Fruit fly (Drosophila melanogaster) whole organism, embryonic: ENCODE results near the gene Rpp14a.

Experiments used
- Blimp-1 ChIP-seq: fragments of 200-800 bp; sonication (Bioruptor generic); optimal IDR thresholded peaks from 3 replicates; lab custom pipeline; 2018; ENCODE audit warnings: missing biosample characterization, missing genetic modification characterization, mild to moderate bottlenecking, moderate library complexity, missing genetic modification reagents
- CG10431 ChIP-seq: fragments of 200-800 bp; sonication (Bioruptor generic); optimal IDR thresholded peaks from 3 replicates; lab custom pipeline; 2018; ENCODE audit warnings: missing biosample characterization, mild to moderate bottlenecking, missing genetic modification characterization
- CG11456 ChIP-seq: fragments of 200-800 bp; sonication (Bioruptor generic); IDR thresholded peaks from 3 replicates; pipeline ENCODE4 v1.3.6; 2022; ENCODE audit warnings: missing biosample characterization, missing genetic modification characterization
- CG12391 ChIP-seq: fragments of 200-800 bp; sonication (Bioruptor generic); optimal IDR thresholded peaks from 3 replicates; lab custom pipeline; 2018; ENCODE audit warnings: missing biosample characterization, mild to moderate bottlenecking, missing genetic modification characterization, moderate library complexity
- CG12769 ChIP-seq: fragments of 200-800 bp; sonication (Bioruptor generic); optimal IDR thresholded peaks from 2 replicates; lab custom pipeline; 2019; ENCODE audit warnings: missing biosample characterization, mild to moderate bottlenecking, missing genetic modification characterization, moderate library complexity
- CG13123 ChIP-seq: fragments of 200-800 bp; sonication (Bioruptor generic); optimal IDR thresholded peaks from 2 replicates; lab custom pipeline; 2016; ENCODE audit warnings: missing biosample characterization, missing genetic modification characterization
- CG13287 ChIP-seq: fragments of 200-800 bp; sonication (Bioruptor generic); IDR thresholded peaks from 2 replicates; pipeline ENCODE4 v1.3.6; 2022; ENCODE audit warnings: missing biosample characterization, missing genetic modification characterization; ENCODE audit not compliant: partially characterized antibody
- CG14050 ChIP-seq: fragments of 200-800 bp; sonication (Bioruptor generic); IDR thresholded peaks from 3 replicates; pipeline ENCODE4 v1.3.6; 2022; ENCODE audit warnings: missing biosample characterization, missing genetic modification characterization
- CG14441 ChIP-seq: fragments of 200-800 bp; sonication (Bioruptor generic); IDR thresholded peaks from 2 replicates; pipeline ENCODE4 v1.3.6; 2022; ENCODE audit warnings: missing biosample characterization, missing genetic modification characterization
- CG15696 ChIP-seq: fragments of 200-800 bp; sonication (Bioruptor generic); optimal IDR thresholded peaks from 2 replicates; lab custom pipeline; 2019; ENCODE audit warnings: missing biosample characterization, mild to moderate bottlenecking, missing genetic modification characterization, moderate library complexity
- CG17186 ChIP-seq: fragments of 200-800 bp; sonication (Bioruptor generic); optimal IDR thresholded peaks from 3 replicates; lab custom pipeline; 2017; ENCODE audit warnings: missing biosample characterization, missing genetic modification reagents, missing genetic modification characterization
- CG17802 ChIP-seq: fragments of 200-800 bp; sonication (Bioruptor generic); optimal IDR thresholded peaks from 2 replicates; lab custom pipeline; 2018; ENCODE audit warnings: missing biosample characterization, mild to moderate bottlenecking, missing genetic modification characterization, moderate library complexity
- CG17829 ChIP-seq: fragments of 200-800 bp; optimal IDR thresholded peaks from 2 replicates; lab custom pipeline; 2019; ENCODE audit warnings: missing biosample characterization, mild to moderate bottlenecking, missing genetic modification characterization, moderate library complexity
- CG18476 ChIP-seq: fragments of 200-800 bp; sonication (Bioruptor generic); optimal IDR thresholded peaks from 2 replicates; lab custom pipeline; 2016; ENCODE audit warnings: missing biosample characterization, mild to moderate bottlenecking, missing genetic modification characterization
- CG18599 ChIP-seq: fragments of 200-800 bp; sonication (Bioruptor generic); optimal IDR thresholded peaks from 3 replicates; lab custom pipeline; 2017; ENCODE audit warnings: missing biosample characterization, missing genetic modification characterization, mild to moderate bottlenecking, moderate library complexity, missing genetic modification reagents
- CG18764 ChIP-seq: fragments of 200-800 bp; sonication (Bioruptor generic); optimal IDR thresholded peaks from 3 replicates; lab custom pipeline; 2016; ENCODE audit warnings: missing biosample characterization, missing genetic modification characterization
- CG2678 ChIP-seq: fragments of 200-800 bp; sonication (Bioruptor generic); optimal IDR thresholded peaks from 3 replicates; lab custom pipeline; 2019; ENCODE audit warnings: missing biosample characterization, mild to moderate bottlenecking, missing genetic modification characterization, moderate library complexity
- CG6791 ChIP-seq: fragments of 200-800 bp; sonication (Bioruptor generic); IDR thresholded peaks from 3 replicates; pipeline ENCODE4 v1.3.6; 2022; ENCODE audit warnings: missing biosample characterization, missing genetic modification characterization; ENCODE audit not compliant: partially characterized antibody
- CG7839 ChIP-seq: fragments of 200-800 bp; sonication (Bioruptor generic); optimal IDR thresholded peaks from 3 replicates; lab custom pipeline; 2018; ENCODE audit warnings: missing biosample characterization, mild to moderate bottlenecking, missing genetic modification characterization, moderate library complexity
- CG7987 ChIP-seq: fragments of 200-800 bp; sonication (Bioruptor generic); optimal IDR thresholded peaks from 2 replicates; lab custom pipeline; 2018; ENCODE audit warnings: missing biosample characterization, mild to moderate bottlenecking, missing genetic modification characterization, moderate library complexity
- CHES-1-like ChIP-seq: fragments of 200-800 bp; sonication (Bioruptor generic); optimal IDR thresholded peaks from 2 replicates; lab custom pipeline; 2016; ENCODE audit warnings: missing biosample characterization, missing genetic modification characterization
- CrebB ChIP-seq: fragments of 200-800 bp; sonication (Bioruptor generic); optimal IDR thresholded peaks from 3 replicates; lab custom pipeline; 2018; ENCODE audit warnings: missing biosample characterization, mild to moderate bottlenecking, missing genetic modification characterization
- D19B ChIP-seq: fragments of 200-800 bp; sonication (Bioruptor generic); optimal IDR thresholded peaks from 2 replicates; lab custom pipeline; 2017; ENCODE audit warnings: missing biosample characterization, mild to moderate bottlenecking, missing genetic modification characterization
- Dek ChIP-seq: fragments of 200-800 bp; sonication (Bioruptor generic); optimal IDR thresholded peaks from 3 replicates; lab custom pipeline; 2019; ENCODE audit warnings: missing biosample characterization, mild to moderate bottlenecking, missing genetic modification characterization, moderate library complexity
- Doc3 ChIP-seq: fragments of 200-800 bp; sonication (Bioruptor generic); IDR thresholded peaks from 3 replicates; pipeline ENCODE4 v1.3.6; 2022; ENCODE audit warnings: missing biosample characterization, missing genetic modification characterization; ENCODE audit not compliant: partially characterized antibody
- Dref ChIP-seq: fragments of 200-800 bp; sonication (Bioruptor generic); IDR thresholded peaks from 2 replicates; pipeline ENCODE4 v1.3.6; 2022; ENCODE audit warnings: missing biosample characterization, missing genetic modification characterization
- Fer3 ChIP-seq: fragments of 200-800 bp; sonication (Bioruptor generic); optimal IDR thresholded peaks from 2 replicates; lab custom pipeline; 2018; ENCODE audit warnings: missing biosample characterization, mild to moderate bottlenecking, missing genetic modification characterization, moderate library complexity
- HLH54F ChIP-seq: fragments of 200-800 bp; sonication (Bioruptor generic); optimal IDR thresholded peaks from 3 replicates; lab custom pipeline; 2016; ENCODE audit warnings: missing biosample characterization, missing genetic modification characterization
- Lhr ChIP-seq: fragments of 200-800 bp; sonication (Bioruptor generic); optimal IDR thresholded peaks from 3 replicates; lab custom pipeline; 2017; ENCODE audit warnings: mild to moderate bottlenecking, missing biosample characterization, missing genetic modification reagents, missing genetic modification characterization
- MBD-R2 ChIP-seq: fragments of 200-800 bp; sonication (Bioruptor generic); IDR thresholded peaks from 2 replicates; pipeline ENCODE4 v1.3.6; 2022; ENCODE audit warnings: missing biosample characterization, missing genetic modification characterization
- Opbp ChIP-seq: fragments of 200-800 bp; sonication (Bioruptor generic); IDR thresholded peaks from 3 replicates; pipeline ENCODE4 v1.3.6; 2022; ENCODE audit warnings: missing biosample characterization, missing genetic modification characterization; ENCODE audit not compliant: partially characterized antibody
- Pdp1 ChIP-seq, 2 experiments: fragments of 200-800 bp; sonication (Bioruptor generic); optimal IDR thresholded peaks; 3 replicates each; lab custom pipeline; 2016; ENCODE audit warnings: missing biosample characterization in 2 of 2, missing genetic modification characterization in 2 of 2, mild to moderate bottlenecking in 1 of 2, moderate library complexity in 1 of 2
- Sry-δ ChIP-seq: fragments of 200-800 bp; sonication (Bioruptor generic); optimal IDR thresholded peaks from 2 replicates; lab custom pipeline; 2016; ENCODE audit warnings: missing biosample characterization, missing genetic modification characterization
- Xbp1 ChIP-seq: fragments of 200-800 bp; sonication (Bioruptor generic); optimal IDR thresholded peaks from 3 replicates; lab custom pipeline; 2016; ENCODE audit warnings: missing biosample characterization, mild to moderate bottlenecking, missing genetic modification characterization
- bcd ChIP-seq: fragments of 200-800 bp; sonication (Bioruptor generic); optimal IDR thresholded peaks from 2 replicates; lab custom pipeline; 2017; ENCODE audit warnings: missing biosample characterization, mild to moderate bottlenecking, missing genetic modification characterization
- bowl ChIP-seq: fragments of 200-800 bp; sonication (Bioruptor generic); IDR thresholded peaks from 2 replicates; pipeline ENCODE4 v1.3.6; 2022; ENCODE audit warnings: missing biosample characterization, missing genetic modification characterization
- dan ChIP-seq: fragments of 200-800 bp; sonication (Bioruptor generic); IDR thresholded peaks from 2 replicates; pipeline ENCODE4 v1.3.6; 2022; ENCODE audit warnings: missing biosample characterization, missing genetic modification characterization
- danr ChIP-seq: fragments of 200-800 bp; sonication (Bioruptor generic); IDR thresholded peaks from 2 replicates; pipeline ENCODE4 v1.3.6; 2022; ENCODE audit warnings: missing biosample characterization, missing genetic modification characterization
- disco-r ChIP-seq: fragments of 200-800 bp; sonication (Bioruptor generic); optimal IDR thresholded peaks from 2 replicates; lab custom pipeline; 2016; ENCODE audit warnings: missing biosample characterization, missing genetic modification characterization
- dm ChIP-seq: fragments of 200-800 bp; sonication (Bioruptor generic); optimal IDR thresholded peaks from 3 replicates; lab custom pipeline; 2016; ENCODE audit warnings: missing biosample characterization, missing genetic modification characterization
- dysf ChIP-seq: fragments of 200-800 bp; sonication (Bioruptor generic); IDR thresholded peaks from 3 replicates; pipeline ENCODE4 v1.3.6; 2022; ENCODE audit warnings: missing biosample characterization, missing genetic modification characterization
- exex ChIP-seq: fragments of 200-800 bp; sonication (Bioruptor generic); optimal IDR thresholded peaks from 4 replicates; lab custom pipeline; 2018; ENCODE audit warnings: missing biosample characterization, mild to moderate bottlenecking, missing genetic modification characterization, moderate library complexity
- inv ChIP-seq: fragments of 200-800 bp; sonication (Bioruptor generic); IDR thresholded peaks from 2 replicates; pipeline ENCODE4 v1.3.6; 2022; ENCODE audit warnings: missing biosample characterization, missing genetic modification characterization; ENCODE audit not compliant: partially characterized antibody
- klu ChIP-seq: fragments of 200-800 bp; sonication (Bioruptor generic); IDR thresholded peaks from 2 replicates; pipeline ENCODE4 v1.3.6; 2022; ENCODE audit warnings: missing biosample characterization, missing genetic modification characterization
- lilli ChIP-seq: fragments of 200-800 bp; sonication (Bioruptor generic); optimal IDR thresholded peaks from 3 replicates; lab custom pipeline; 2016; ENCODE audit warnings: missing biosample characterization, missing genetic modification characterization
- nerfin-2 ChIP-seq: fragments of 200-800 bp; sonication (Bioruptor generic); IDR thresholded peaks from 2 replicates; pipeline ENCODE4 v1.3.6; 2022; ENCODE audit warnings: missing biosample characterization, missing genetic modification characterization; ENCODE audit not compliant: partially characterized antibody
- pho ChIP-seq: fragments of 200-800 bp; sonication (Bioruptor generic); optimal IDR thresholded peaks from 2 replicates; lab custom pipeline; 2016; ENCODE audit warnings: missing biosample characterization, missing genetic modification characterization
- rib ChIP-seq: fragments of 200-800 bp; sonication (Bioruptor generic); IDR thresholded peaks from 2 replicates; pipeline ENCODE4 v1.3.6; 2022; ENCODE audit warnings: missing biosample characterization, missing genetic modification characterization
- sisA ChIP-seq: fragments of 200-800 bp; sonication (Bioruptor generic); IDR thresholded peaks from 2 replicates; pipeline ENCODE4 v1.3.6; 2022; ENCODE audit warnings: missing biosample characterization, missing genetic modification characterization
- sug ChIP-seq: fragments of 200-800 bp; optimal IDR thresholded peaks from 2 replicates; lab custom pipeline; 2019; ENCODE audit warnings: missing biosample characterization, mild to moderate bottlenecking, missing genetic modification characterization, moderate library complexity
- unc-4 ChIP-seq: fragments of 200-800 bp; sonication (Bioruptor generic); IDR thresholded peaks from 2 replicates; pipeline ENCODE4 v1.3.6; 2022; ENCODE audit warnings: missing biosample characterization, missing genetic modification characterization; ENCODE audit not compliant: partially characterized antibody

The Rpp14a gene

dm6 chr3R:30039494-30039893 is 17.2 kb upstream of the Rpp14a start, which contains the start of the genes janA, Sry-alpha and Sry-beta (continued):
- no peak for TF ChIP-seq disco-r (GFP tag; lab: Kevin White, UChicago)
- no peak for TF ChIP-seq Dek
- no peak for TF ChIP-seq CG18476
- peak; percentile 99 for TF ChIP-seq inv (GFP tag; lab: Robert Waterston, UW)
- TF ChIP-seq Pdp1 (GFP tag; optimal IDR thresholded peaks at IDR 0.05; lab: Kevin White, UChicago) = no peak
- no peak for TF ChIP-seq CG2678 (tag; lab: Kevin White, UChicago)
- no peak for TF ChIP-seq klu
- TF ChIP-seq CG17829 (tag; lab: Kevin White, UChicago) = peak; percentile 63
- TF ChIP-seq CG13123 = no peak
- peak; percentile 99 for TF ChIP-seq nerfin-2
- no peak for TF ChIP-seq dan (GFP tag; lab: Robert Waterston, UW)
- TF ChIP-seq lilli = peak; percentile 56
- TF ChIP-seq CG12391 = peak; percentile 59
- TF ChIP-seq rib (GFP tag; lab: Robert Waterston, UW) = no peak
- no peak for TF ChIP-seq danr (GFP tag; lab: Robert Waterston, UW)
- TF ChIP-seq HLH54F = no peak
- TF ChIP-seq CG6791 = peak; percentile 99
- TF ChIP-seq CG15696 (tag; lab: Kevin White, UChicago) = no peak
- TF ChIP-seq CG13287 (GFP tag; lab: Robert Waterston, UW) = peak; percentile 100
- no peak for TF ChIP-seq exex (tag; lab: Kevin White, UChicago)
- TF ChIP-seq pho (GFP tag; lab: Kevin White, UChicago) = no peak
- TF ChIP-seq D19B = no peak
- no peak for TF ChIP-seq CG17802 (tag; lab: Kevin White, UChicago)
- TF ChIP-seq CHES-1-like (GFP tag; lab: Kevin White, UChicago) = peak; percentile 13
- no peak for TF ChIP-seq CG12769 (tag; lab: Kevin White, UChicago)
- no peak for TF ChIP-seq CG14441
- no peak for TF ChIP-seq CG18599 (GFP tag; lab: Kevin White, UChicago)
- peak; percentile 98 for TF ChIP-seq Opbp (GFP tag; lab: Robert Waterston, UW)
- TF ChIP-seq sisA = no peak
- TF ChIP-seq Fer3 (tag; lab: Kevin White, UChicago) = no peak
- TF ChIP-seq Doc3 (GFP tag; lab: Robert Waterston, UW) = peak; percentile 100
- no peak for TF ChIP-seq CG7839 (tag; lab: Kevin White, UChicago)
- no peak for TF ChIP-seq CG14050 (GFP tag; lab: Robert Waterston, UW)
- peak; percentile 24 for TF ChIP-seq Lhr (GFP tag; lab: Kevin White, UChicago)
- TF ChIP-seq CrebB (tag; lab: Kevin White, UChicago) = no peak
- no peak for TF ChIP-seq CG7987 (GFP tag; lab: Kevin White, UChicago)
- no peak for TF ChIP-seq dysf (GFP tag; lab: Robert Waterston, UW)
- peak; percentile 96 for TF ChIP-seq Sry-δ (GFP tag; lab: Kevin White, UChicago)
- TF ChIP-seq unc-4 = peak; percentile 99
- no peak for TF ChIP-seq bcd (GFP tag; lab: Kevin White, UChicago)
- TF ChIP-seq sug (tag; lab: Kevin White, UChicago) = no peak
- TF ChIP-seq CG18764 (GFP tag; lab: Kevin White, UChicago) = no peak
- TF ChIP-seq MBD-R2 = peak; percentile 93
- peak; percentile 38 for TF ChIP-seq CG17186
- TF ChIP-seq Dref (GFP tag; lab: Robert Waterston, UW) = peak; percentile 92
- TF ChIP-seq CG10431 (GFP tag; lab: Kevin White, UChicago) = no peak
- no peak for TF ChIP-seq CG11456 (GFP tag; lab: Robert Waterston, UW)
- no peak for TF ChIP-seq Blimp-1 (GFP tag; lab: Kevin White, UChicago)
- TF ChIP-seq Xbp1 (GFP tag; lab: Kevin White, UChicago) = no peak
- TF ChIP-seq bowl = no peak
- TF ChIP-seq dm (GFP tag; lab: Kevin White, UChicago) = no peak
